Fruit fly (Drosophila melanogaster): ENCODE data around the gene CG13305.

dm6 chr3L:8621465-8621864 lies 25.2 kb downstream of the CG13305 start:
- no peak for TF ChIP-seq CG8478 (optimal IDR thresholded peaks at IDR 0.05)
- TF ChIP-seq CTCF (optimal IDR thresholded peaks at IDR 0.05) = no peak

Data from S2 (cell line).